Worm (Caenorhabditis elegans) whole organism, L2 larva: Measurements from ENCODE around the gene cal-8.

Experiments
- elt-3 ChIP-seq: sonication (generic microtip); optimal IDR thresholded peaks from 2 replicates; lab custom pipeline; 2017; ENCODE audit warnings: missing biosample characterization, missing genetic modification characterization
- lin-39 ChIP-seq: fragments of 150-350 bp; optimal IDR thresholded peaks from 2 replicates; lab custom pipeline; 2014; ENCODE audit warnings: missing biosample characterization, missing genetic modification reagents, missing genetic modification characterization
- nhr-11 ChIP-seq: fragments of 150-350 bp; optimal IDR thresholded peaks from 2 replicates; lab custom pipeline; 2014; ENCODE audit warnings: missing biosample characterization, missing genetic modification characterization
- nhr-77 ChIP-seq: fragments of 150-350 bp; optimal IDR thresholded peaks from 2 replicates; lab custom pipeline; 2014; ENCODE audit warnings: missing biosample characterization, missing genetic modification characterization
- zag-1 ChIP-seq: fragments of 150-350 bp; optimal IDR thresholded peaks from 2 replicates; lab custom pipeline; 2014; ENCODE audit warnings: missing biosample characterization, missing genetic modification characterization
- ztf-11 ChIP-seq: sonication (generic microtip); optimal IDR thresholded peaks from 2 replicates; lab custom pipeline; 2017; ENCODE audit warnings: missing biosample characterization, missing genetic modification characterization

ce11 chrII:5518910-5519309, 37.1 kb upstream of the cal-8 start, which contains the start of gene ZK177.2:
- TF ChIP-seq ztf-11 (tag; lab: Kevin White, UChicago) (no peak), nhr-77 (tag; lab: Kevin White, UChicago) (no peak), zag-1 (tag; lab: Kevin White, UChicago) (no peak), lin-39 (tag; lab: Kevin White, UChicago) (no peak), elt-3 (tag; lab: Kevin White, UChicago) (no peak), nhr-11 (tag; lab: Kevin White, UChicago) (no peak)
